Worm (Caenorhabditis elegans) whole organism, L2 larva: ENCODE data around the gene Y76A2B.4.

Experiments used
- R02D3.7 ChIP-seq: fragments of 150-350 bp; optimal IDR thresholded peaks from 2 replicates; lab custom pipeline; 2014; ENCODE audit warnings: missing biosample characterization, missing genetic modification characterization
- ama-1 ChIP-seq: fragments of 150-350 bp; optimal IDR thresholded peaks from 2 replicates; lab custom pipeline; 2018; ENCODE audit warnings: inconsistent platforms
- lin-11 ChIP-seq: fragments of 150-350 bp; sonication (generic microtip); optimal IDR thresholded peaks from 2 replicates; lab custom pipeline; 2014; ENCODE audit warnings: missing biosample characterization, missing genetic modification characterization, inconsistent platforms, mixed read lengths
- lsy-2 ChIP-seq, 2 experiments: fragments of 150-350 bp in 1 of 2; sonication (generic microtip) in 1 of 2; optimal IDR thresholded peaks; 2 replicates each; lab custom pipeline; 2014 to 2017; ENCODE audit warnings: missing biosample characterization in 2 of 2, missing genetic modification characterization in 2 of 2
- nhr-12 ChIP-seq: fragments of 150-350 bp; optimal IDR thresholded peaks from 2 replicates; lab custom pipeline; 2014; ENCODE audit warnings: missing biosample characterization, missing genetic modification characterization
- nhr-23 ChIP-seq: fragments of 150-350 bp; optimal IDR thresholded peaks from 2 replicates; lab custom pipeline; 2014; ENCODE audit warnings: missing biosample characterization, missing genetic modification reagents, missing genetic modification characterization
- nhr-25 ChIP-seq: fragments of 150-350 bp; sonication (generic microtip); optimal IDR thresholded peaks from 3 replicates; lab custom pipeline; 2014; ENCODE audit warnings: missing biosample characterization, missing genetic modification characterization
- nhr-6 ChIP-seq: fragments of 150-350 bp; optimal IDR thresholded peaks from 2 replicates; lab custom pipeline; 2014; ENCODE audit warnings: missing biosample characterization, missing genetic modification characterization
- nhr-77 ChIP-seq: fragments of 150-350 bp; optimal IDR thresholded peaks from 2 replicates; lab custom pipeline; 2014; ENCODE audit warnings: missing biosample characterization, missing genetic modification characterization
- snpc-4 ChIP-seq: fragments of 150-350 bp; optimal IDR thresholded peaks from 2 replicates; lab custom pipeline; 2014; ENCODE audit warnings: missing biosample characterization, missing genetic modification characterization
- unc-39 ChIP-seq: fragments of 150-350 bp; optimal IDR thresholded peaks from 2 replicates; lab custom pipeline; 2014; ENCODE audit warnings: missing biosample characterization, missing genetic modification characterization
- unc-62 ChIP-seq: fragments of 150-350 bp; optimal IDR thresholded peaks from 2 replicates; lab custom pipeline; 2014; ENCODE audit warnings: missing biosample characterization, missing genetic modification reagents, missing genetic modification characterization
- ztf-4 ChIP-seq: fragments of 150-350 bp; optimal IDR thresholded peaks from 2 replicates; lab custom pipeline; 2014; ENCODE audit warnings: missing biosample characterization, missing genetic modification characterization

ce11 chrIII:13505718-13506117 is 40.9 kb downstream of the Y76A2B.4 start, which contains the start of gene T28A8.3:
- TF ChIP-seq nhr-6 (tag; lab: Kevin White, UChicago) = no peak
- no peak for TF ChIP-seq unc-62
- TF ChIP-seq snpc-4 (tag; lab: Kevin White, UChicago) = no peak
- TF ChIP-seq ama-1 (lab: Kevin White, UChicago) = no peak
- TF ChIP-seq nhr-23 (tag; lab: Kevin White, UChicago) = no peak
- no peak for TF ChIP-seq lsy-2 (tag; optimal IDR thresholded peaks at IDR 0.05; lab: Kevin White, UChicago)
- no peak for TF ChIP-seq unc-39 (tag; lab: Kevin White, UChicago)
- no peak for TF ChIP-seq ztf-4 (tag; lab: Kevin White, UChicago)
- TF ChIP-seq nhr-77 = no peak
- no peak for TF ChIP-seq lin-11 (tag; lab: Kevin White, UChicago)
- TF ChIP-seq nhr-12 (tag; lab: Kevin White, UChicago) = no peak
- no peak for TF ChIP-seq R02D3.7
- no peak for TF ChIP-seq nhr-25 (tag; lab: Kevin White, UChicago)
